Fruit fly (Drosophila melanogaster) whole organism, embryonic: ENCODE data around the gene Ir75d.
A peak's percentile ranks its signal among the peaks of the same experiment; 100 is the strongest.

ENCODE experiments used
- Ada2b ChIP-seq: fragments of 200-800 bp; sonication (Bioruptor generic); IDR thresholded peaks from 2 replicates; pipeline ENCODE4 v1.3.6; 2022; ENCODE audit warnings: missing biosample characterization, missing genetic modification characterization
- CG1024 ChIP-seq: fragments of 200-800 bp; sonication (Bioruptor generic); IDR thresholded peaks from 2 replicates; pipeline ENCODE4 v1.3.6; 2022; ENCODE audit warnings: missing biosample characterization, missing genetic modification characterization
- CG10462 ChIP-seq: fragments of 200-800 bp; sonication (Bioruptor generic); optimal IDR thresholded peaks from 2 replicates; lab custom pipeline; 2016; ENCODE audit warnings: missing biosample characterization, missing genetic modification characterization
- CG12219 ChIP-seq: fragments of 200-800 bp; sonication (Bioruptor generic); optimal IDR thresholded peaks from 3 replicates; lab custom pipeline; 2018; ENCODE audit warnings: missing biosample characterization, mild to moderate bottlenecking, missing genetic modification characterization
- CG12299 ChIP-seq: fragments of 200-800 bp; sonication (Bioruptor generic); optimal IDR thresholded peaks from 2 replicates; lab custom pipeline; 2018; ENCODE audit warnings: missing biosample characterization, mild to moderate bottlenecking, missing genetic modification characterization
- CG13894 ChIP-seq: fragments of 200-800 bp; sonication (Bioruptor generic); optimal IDR thresholded peaks from 3 replicates; lab custom pipeline; 2018; ENCODE audit warnings: missing biosample characterization, mild to moderate bottlenecking, missing genetic modification characterization, moderate library complexity
- CG15269 ChIP-seq: fragments of 200-800 bp; sonication (Bioruptor generic); optimal IDR thresholded peaks from 2 replicates; lab custom pipeline; 2018; ENCODE audit warnings: missing biosample characterization, mild to moderate bottlenecking, missing genetic modification characterization, moderate library complexity
- CG1529 ChIP-seq: fragments of 200-800 bp; sonication (Bioruptor generic); optimal IDR thresholded peaks from 3 replicates; lab custom pipeline; 2018; ENCODE audit warnings: missing biosample characterization, missing genetic modification characterization
- CG16779 ChIP-seq: fragments of 200-800 bp; sonication (Bioruptor generic); IDR thresholded peaks from 2 replicates; pipeline ENCODE4 v1.3.6; 2022; ENCODE audit warnings: missing biosample characterization, missing genetic modification characterization
- CG16815 ChIP-seq: fragments of 200-800 bp; sonication (Bioruptor generic); optimal IDR thresholded peaks from 3 replicates; lab custom pipeline; 2017; ENCODE audit warnings: missing biosample characterization, mild to moderate bottlenecking, missing genetic modification characterization
- CG17568 ChIP-seq: fragments of 200-800 bp; sonication (Bioruptor generic); optimal IDR thresholded peaks from 2 replicates; lab custom pipeline; 2018; ENCODE audit warnings: missing biosample characterization, mild to moderate bottlenecking, missing genetic modification characterization, moderate library complexity
- CG2202 ChIP-seq: fragments of 200-800 bp; sonication (Bioruptor generic); optimal IDR thresholded peaks from 2 replicates; lab custom pipeline; 2018; ENCODE audit warnings: missing biosample characterization, mild to moderate bottlenecking, missing genetic modification characterization
- CG3065 ChIP-seq: fragments of 200-800 bp; sonication (Bioruptor generic); optimal IDR thresholded peaks from 2 replicates; lab custom pipeline; 2016; ENCODE audit warnings: missing biosample characterization, missing genetic modification characterization
- CG31224 ChIP-seq: fragments of 200-800 bp; sonication (Bioruptor generic); IDR thresholded peaks from 2 replicates; pipeline ENCODE4 v1.3.6; 2022; ENCODE audit warnings: missing biosample characterization, missing genetic modification characterization
- CG32767 ChIP-seq: fragments of 200-800 bp; sonication (Bioruptor generic); IDR thresholded peaks from 2 replicates; pipeline ENCODE4 v1.3.6; 2022; ENCODE audit warnings: missing biosample characterization, missing genetic modification characterization
- CG3726 ChIP-seq: fragments of 200-800 bp; sonication (Bioruptor generic); IDR thresholded peaks from 3 replicates; pipeline ENCODE4, ENCODE4 v1.3.6; 2022; ENCODE audit warnings: missing biosample characterization, missing genetic modification characterization
- CG4282 ChIP-seq: fragments of 200-800 bp; sonication (Bioruptor generic); optimal IDR thresholded peaks from 2 replicates; lab custom pipeline; 2016; ENCODE audit warnings: missing biosample characterization, missing genetic modification characterization
- CG4730 ChIP-seq: fragments of 200-800 bp; sonication (Bioruptor generic); IDR thresholded peaks from 2 replicates; pipeline ENCODE4 v1.3.6; 2022; ENCODE audit warnings: missing biosample characterization, missing genetic modification characterization
- CG7745 ChIP-seq: fragments of 200-800 bp; sonication (Bioruptor generic); optimal IDR thresholded peaks from 2 replicates; lab custom pipeline; 2018; ENCODE audit warnings: missing biosample characterization, mild to moderate bottlenecking, missing genetic modification characterization, moderate library complexity
- CG8359 ChIP-seq: fragments of 200-800 bp; sonication (Bioruptor generic); optimal IDR thresholded peaks from 2 replicates; lab custom pipeline; 2017; ENCODE audit warnings: missing biosample characterization, mild to moderate bottlenecking, missing genetic modification characterization, borderline replicate concordance
- CG9876 ChIP-seq: fragments of 200-800 bp; sonication (Bioruptor generic); optimal IDR thresholded peaks from 2 replicates; lab custom pipeline; 2016; ENCODE audit warnings: missing biosample characterization, missing genetic modification characterization
- CTCF ChIP-seq: fragments of 200-800 bp; sonication (Bioruptor generic); optimal IDR thresholded peaks from 2 replicates; lab custom pipeline; 2017; ENCODE audit warnings: missing biosample characterization, mild to moderate bottlenecking, missing genetic modification characterization, moderate library complexity
- Dp ChIP-seq: fragments of 200-800 bp; sonication (Bioruptor generic); optimal IDR thresholded peaks from 2 replicates; lab custom pipeline; 2018; ENCODE audit warnings: missing biosample characterization, mild to moderate bottlenecking, missing genetic modification characterization, moderate library complexity
- Elba2 ChIP-seq: fragments of 200-800 bp; sonication (Bioruptor generic); optimal IDR thresholded peaks from 3 replicates; lab custom pipeline; 2016; ENCODE audit warnings: missing biosample characterization, missing genetic modification characterization
- GATAe ChIP-seq: fragments of 200-800 bp; sonication (Bioruptor generic); conservative IDR thresholded peaks from 2 replicates; pipeline ENCODE4 v1.3.6; 2022; ENCODE audit warnings: missing biosample characterization, missing genetic modification characterization
- Lhr ChIP-seq: fragments of 200-800 bp; sonication (Bioruptor generic); optimal IDR thresholded peaks from 3 replicates; lab custom pipeline; 2017; ENCODE audit warnings: mild to moderate bottlenecking, missing biosample characterization, missing genetic modification reagents, missing genetic modification characterization
- MESR4 ChIP-seq: fragments of 200-800 bp; sonication (Bioruptor generic); optimal IDR thresholded peaks from 2 replicates; lab custom pipeline; 2018; ENCODE audit warnings: missing biosample characterization, mild to moderate bottlenecking, missing genetic modification characterization, moderate library complexity
- Meics ChIP-seq: fragments of 200-800 bp; sonication (Bioruptor generic); optimal IDR thresholded peaks from 2 replicates; lab custom pipeline; 2017; ENCODE audit warnings: missing biosample characterization, mild to moderate bottlenecking, missing genetic modification characterization
- NFAT ChIP-seq: fragments of 200-800 bp; sonication (Bioruptor generic); IDR thresholded peaks from 2 replicates; pipeline ENCODE4 v1.3.6; 2022; ENCODE audit warnings: missing biosample characterization, missing genetic modification characterization
- Nf-YA ChIP-seq: fragments of 200-800 bp; sonication (Bioruptor generic); IDR thresholded peaks from 2 replicates; pipeline ENCODE4 v1.3.6; 2022; ENCODE audit warnings: missing biosample characterization, missing genetic modification characterization
- Oli ChIP-seq: fragments of 200-800 bp; sonication (Bioruptor generic); optimal IDR thresholded peaks from 2 replicates; lab custom pipeline; 2018; ENCODE audit warnings: missing biosample characterization, mild to moderate bottlenecking, missing genetic modification characterization, moderate library complexity
- Sry-β ChIP-seq: fragments of 200-800 bp; sonication (Bioruptor generic); optimal IDR thresholded peaks from 2 replicates; lab custom pipeline; 2018; ENCODE audit warnings: missing biosample characterization, mild to moderate bottlenecking, missing genetic modification characterization, moderate library complexity
- Stat92E ChIP-seq, 3 experiments: fragments of >200 bp in 2 of 3; fragments of 200-800 bp in 1 of 3; sonication (Bioruptor generic) in 1 of 3; optimal IDR thresholded peaks; 2 replicates each; lab custom pipeline; 2017 to 2019; ENCODE audit warnings: missing biosample characterization in 3 of 3, missing genetic modification characterization in 3 of 3, mild to moderate bottlenecking in 1 of 3, moderate library complexity in 1 of 3
- TFAM ChIP-seq: fragments of 200-800 bp; sonication (Bioruptor generic); optimal IDR thresholded peaks from 2 replicates; lab custom pipeline; 2017; ENCODE audit warnings: missing biosample characterization, missing genetic modification characterization, inconsistent platforms
- Trl ChIP-seq, 3 experiments: fragments of >200 bp in 2 of 3; fragments of 200-800 bp in 1 of 3; sonication (Bioruptor generic) in 1 of 3; optimal IDR thresholded peaks; 2 replicates in 1 of 3; 3 replicates in 2 of 3; lab custom pipeline; 2016 to 2017; ENCODE audit warnings: missing biosample characterization in 1 of 3, missing genetic modification characterization in 1 of 3
- Xbp1 ChIP-seq: fragments of 200-800 bp; sonication (Bioruptor generic); optimal IDR thresholded peaks from 3 replicates; lab custom pipeline; 2016; ENCODE audit warnings: missing biosample characterization, mild to moderate bottlenecking, missing genetic modification characterization
- ash1 ChIP-seq: fragments of 200-800 bp; sonication (Bioruptor generic); optimal IDR thresholded peaks from 2 replicates; lab custom pipeline; 2018; ENCODE audit warnings: missing biosample characterization, mild to moderate bottlenecking, missing genetic modification characterization
- ato ChIP-seq: fragments of 200-800 bp; sonication (Bioruptor generic); IDR thresholded peaks from 2 replicates; pipeline ENCODE4 v1.3.6; 2022; ENCODE audit warnings: missing biosample characterization, missing genetic modification characterization; ENCODE audit not compliant: partially characterized antibody
- chinmo ChIP-seq: fragments of 200-800 bp; sonication (Bioruptor generic); IDR thresholded peaks from 4 replicates; pipeline ENCODE4 v1.3.6; 2022; ENCODE audit warnings: missing biosample characterization, missing genetic modification characterization; ENCODE audit not compliant: partially characterized antibody
- dimm ChIP-seq: fragments of 200-800 bp; sonication (Bioruptor generic); IDR thresholded peaks from 2 replicates; pipeline ENCODE4 v1.3.6; 2022; ENCODE audit warnings: missing biosample characterization, missing genetic modification characterization
- gsb ChIP-seq: fragments of 200-800 bp; sonication (Bioruptor generic); IDR thresholded peaks from 2 replicates; pipeline ENCODE4 v1.3.6; 2022; ENCODE audit warnings: missing biosample characterization, missing genetic modification characterization
- kay ChIP-seq: fragments of 200-800 bp; sonication (Bioruptor generic); optimal IDR thresholded peaks from 2 replicates; lab custom pipeline; 2016; ENCODE audit warnings: missing biosample characterization, missing genetic modification characterization
- maf-S ChIP-seq: fragments of 200-800 bp; sonication (Bioruptor generic); optimal IDR thresholded peaks from 2 replicates; lab custom pipeline; 2016; ENCODE audit warnings: missing biosample characterization, missing genetic modification characterization
- onecut ChIP-seq: fragments of 200-800 bp; sonication (Bioruptor generic); IDR thresholded peaks from 2 replicates; pipeline ENCODE4 v1.3.6; 2022; ENCODE audit warnings: missing biosample characterization, missing genetic modification characterization
- pros ChIP-seq: fragments of 200-800 bp; sonication (Bioruptor generic); optimal IDR thresholded peaks from 3 replicates; lab custom pipeline; 2019; ENCODE audit warnings: missing biosample characterization, mild to moderate bottlenecking, missing genetic modification characterization, moderate library complexity
- ranshi ChIP-seq: fragments of 200-800 bp; sonication (Bioruptor generic); IDR thresholded peaks from 2 replicates; pipeline ENCODE4 v1.3.6; 2022; ENCODE audit warnings: missing biosample characterization, missing genetic modification characterization
- repo ChIP-seq: fragments of 200-800 bp; sonication (Bioruptor generic); optimal IDR thresholded peaks from 2 replicates; lab custom pipeline; 2016; ENCODE audit warnings: missing biosample characterization, missing genetic modification characterization
- scrt ChIP-seq: fragments of 200-800 bp; sonication (Bioruptor generic); optimal IDR thresholded peaks from 2 replicates; lab custom pipeline; 2018; ENCODE audit warnings: missing biosample characterization, mild to moderate bottlenecking, missing genetic modification characterization, moderate library complexity
- shn ChIP-seq: fragments of 200-800 bp; sonication (Bioruptor generic); optimal IDR thresholded peaks from 3 replicates; lab custom pipeline; 2016; ENCODE audit warnings: missing biosample characterization, missing genetic modification characterization
- zfh2 ChIP-seq: fragments of 200-800 bp; sonication (Bioruptor generic); optimal IDR thresholded peaks from 2 replicates; lab custom pipeline; 2016; ENCODE audit warnings: missing biosample characterization, missing genetic modification characterization

Gene Ir75d

DNA sequence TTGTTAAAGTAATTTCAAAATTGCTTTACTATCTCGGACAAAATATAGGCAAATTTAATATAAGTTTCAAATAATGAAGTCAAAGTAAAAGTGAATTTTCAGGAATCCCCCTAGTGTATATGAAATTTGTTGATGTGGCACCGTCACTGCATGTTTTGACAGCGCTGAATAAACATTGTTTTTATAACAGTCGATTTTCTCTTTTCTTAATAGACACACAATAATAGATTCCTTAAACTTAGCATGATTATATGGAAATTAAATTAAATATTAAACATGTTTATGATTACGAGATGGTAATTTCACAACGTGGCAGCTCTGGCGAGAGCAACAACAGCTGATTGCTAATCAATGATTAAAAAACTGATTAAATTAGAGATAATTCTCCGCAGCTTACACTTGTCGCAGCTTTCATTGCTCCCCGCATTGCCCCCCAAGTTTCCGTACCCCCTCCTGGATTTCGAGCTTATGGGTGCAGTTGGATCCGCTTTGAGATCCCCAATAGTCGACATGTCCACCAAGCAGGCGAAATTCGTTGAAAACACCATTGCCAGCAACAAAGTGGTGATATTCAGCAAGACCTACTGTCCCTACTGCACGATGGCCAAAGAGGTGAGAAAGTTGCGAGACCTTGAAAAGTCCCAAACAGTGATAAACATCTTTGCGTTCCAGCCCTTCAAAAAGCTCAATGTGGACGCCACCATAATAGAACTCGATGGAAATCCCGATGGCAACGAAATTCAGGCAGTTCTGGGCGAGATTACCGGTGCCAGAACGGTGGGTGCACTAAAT, 41.8 kb downstream of the Ir75d start, which contains the start of gene Grx1 (continued):
- TF ChIP-seq CG31224 (GFP tag; lab: Robert Waterston, UW) (no peak), NFAT (GFP tag; lab: Robert Waterston, UW) (peak; percentile 42; the same call in 1 of the 2 replicates), CG2202 (tag; lab: Kevin White, UChicago) (peak; percentile 36), gsb (GFP tag; lab: Robert Waterston, UW) (no peak), ato (GFP tag; lab: Robert Waterston, UW) (no peak), TFAM (no peak), ranshi (GFP tag; lab: Robert Waterston, UW) (no peak), Nf-YA (no peak), Dp (GFP tag; lab: Kevin White, UChicago) (peak; percentile 18), Elba2 (GFP tag; lab: Kevin White, UChicago) (no peak), CG32767 (GFP tag; lab: Robert Waterston, UW) (no peak), chinmo (GFP tag; lab: Robert Waterston, UW) (no peak), CG13894 (tag; lab: Kevin White, UChicago) (peak; percentile 35), kay (peak; percentile 55), GATAe (peak; percentile 81), maf-S (peak; percentile 31), CG3726 (GFP tag; lab: Robert Waterston, UW) (no peak), Stat92E (GFP tag; optimal IDR thresholded peaks at IDR 0.05; lab: Kevin White, UChicago) (no peak), CG7745 (no peak), CG16815 (GFP tag; lab: Kevin White, UChicago) (no peak), dimm (GFP tag; lab: Robert Waterston, UW) (no peak), CG17568 (GFP tag; lab: Kevin White, UChicago) (peak; percentile 60), CG12219 (GFP tag; lab: Kevin White, UChicago) (peak; percentile 33), CG1024 (GFP tag; lab: Robert Waterston, UW) (no peak), CG12299 (tag; lab: Kevin White, UChicago) (no peak), shn (GFP tag; lab: Kevin White, UChicago) (no peak), scrt (GFP tag; lab: Kevin White, UChicago) (peak; percentile 65), Trl (optimal IDR thresholded peaks at IDR 0.05; lab: Kevin White, UChicago) (no peak), Trl (GFP tag; optimal IDR thresholded peaks at IDR 0.05; lab: Kevin White, UChicago) (peak; percentile 23), onecut (no peak), CG1529 (peak; percentile 50), Meics (GFP tag; lab: Kevin White, UChicago) (peak; percentile 70), CG15269 (tag; lab: Kevin White, UChicago) (peak; percentile 75), Xbp1 (GFP tag; lab: Kevin White, UChicago) (peak; percentile 68), pros (GFP tag; lab: Kevin White, UChicago) (no peak), CTCF (GFP tag; lab: Kevin White, UChicago) (no peak), repo (GFP tag; lab: Kevin White, UChicago) (no peak), CG4730 (GFP tag; lab: Robert Waterston, UW) (no peak), Ada2b (GFP tag; lab: Robert Waterston, UW) (peak; percentile 40; the same call in 1 of the 2 replicates), MESR4 (GFP tag; lab: Kevin White, UChicago) (peak; percentile 88), CG8359 (GFP tag; lab: Kevin White, UChicago) (no peak), zfh2 (peak; percentile 23), Lhr (GFP tag; lab: Kevin White, UChicago) (peak; percentile 15), CG4282 (GFP tag; lab: Kevin White, UChicago) (peak; percentile 10), CG9876 (GFP tag; lab: Kevin White, UChicago) (no peak), CG10462 (GFP tag; lab: Kevin White, UChicago) (no peak), Oli (tag; lab: Kevin White, UChicago) (peak; percentile 22), ash1 (no peak), Sry-β (GFP tag; lab: Kevin White, UChicago) (no peak), CG16779 (GFP tag; lab: Robert Waterston, UW) (no peak), CG3065 (GFP tag; lab: Kevin White, UChicago) (no peak)
